Fruit fly (Drosophila melanogaster) Kc167 (cell line): ENCODE data around the gene Polr1D.

Source experiments
- Myc ChIP-seq: fragments of >200 bp; optimal IDR thresholded peaks from 2 replicates; lab custom pipeline; 2017; ENCODE audit warnings: missing external identifiers
- h ChIP-seq: fragments of >200 bp; optimal IDR thresholded peaks from 3 replicates; lab custom pipeline; 2018; ENCODE audit warnings: missing external identifiers
- insv ChIP-seq: fragments of >200 bp; optimal IDR thresholded peaks from 3 replicates; lab custom pipeline; 2018; ENCODE audit warnings: missing external identifiers
- psq ChIP-seq: fragments of >200 bp; optimal IDR thresholded peaks from 2 replicates; lab custom pipeline; 2017; ENCODE audit warnings: missing external identifiers

- no peak for TF ChIP-seq psq (lab: Kevin White, UChicago)
- TF ChIP-seq h (lab: Kevin White, UChicago) = no peak
- no peak for TF ChIP-seq Myc (lab: Kevin White, UChicago)
- no peak for TF ChIP-seq insv (lab: Kevin White, UChicago)
These were observed 30.6 kb downstream of the Polr1D start for dm6 chr2L:19104383-19104782.
